Fruit fly (Drosophila melanogaster) whole organism, wandering third instar larva: ENCODE results near the gene CG13654.

ENCODE experiments used
- Dfd ChIP-seq: fragments of >200 bp; optimal IDR thresholded peaks from 2 replicates; lab custom pipeline; 2017; ENCODE audit warnings: missing biosample characterization, missing genetic modification characterization
- Mio ChIP-seq: sonication (Bioruptor generic); optimal IDR thresholded peaks from 2 replicates; lab custom pipeline; 2016; ENCODE audit warnings: missing biosample characterization, missing genetic modification characterization
- Myc ChIP-seq: fragments of >200 bp; optimal IDR thresholded peaks from 2 replicates; lab custom pipeline; 2017
- fru ChIP-seq: fragments of 200-800 bp; sonication (Bioruptor generic); optimal IDR thresholded peaks from 3 replicates; lab custom pipeline; 2016; ENCODE audit warnings: missing biosample characterization, mild to moderate bottlenecking, missing genetic modification characterization

dm6 chr3R:25194723-25195577 is 4.7 kb upstream of the CG13654 start, which contains the start of gene CG13653:
- TF ChIP-seq fru (no peak), Dfd (GFP tag; lab: Kevin White, UChicago) (no peak), Mio (GFP tag; lab: Kevin White, UChicago) (no peak), Myc (no peak)
